Fruit fly (Drosophila melanogaster) whole organism, prepupa: ENCODE measurements around the gene CG15258.
A peak's percentile ranks its signal among the peaks of the same experiment; 100 is the strongest.

ENCODE experiments used
- CG10669 ChIP-seq: fragments of 200-800 bp; sonication (Bioruptor generic); optimal IDR thresholded peaks from 3 replicates; lab custom pipeline; 2018; ENCODE audit warnings: missing biosample characterization, mild to moderate bottlenecking, missing genetic modification characterization, moderate library complexity
- CG11294 ChIP-seq: fragments of 200-800 bp; sonication (Bioruptor generic); IDR thresholded peaks from 2 replicates; pipeline ENCODE4 v1.3.6; 2022; ENCODE audit warnings: missing biosample characterization, missing genetic modification characterization
- CG1621 ChIP-seq: fragments of 200-800 bp; sonication (Bioruptor generic); optimal IDR thresholded peaks from 3 replicates; lab custom pipeline; 2018; ENCODE audit warnings: missing biosample characterization, mild to moderate bottlenecking, missing genetic modification characterization
- CG16779 ChIP-seq: fragments of 200-800 bp; sonication (Bioruptor generic); optimal IDR thresholded peaks from 3 replicates; lab custom pipeline; 2017; ENCODE audit warnings: missing biosample characterization, mild to moderate bottlenecking, missing genetic modification characterization
- CG3032 ChIP-seq: fragments of 200-800 bp; optimal IDR thresholded peaks from 2 replicates; lab custom pipeline; 2019; ENCODE audit warnings: missing biosample characterization, mild to moderate bottlenecking, missing genetic modification characterization, moderate library complexity
- CG32006 ChIP-seq: fragments of 200-800 bp; sonication (Bioruptor generic); optimal IDR thresholded peaks from 3 replicates; lab custom pipeline; 2017; ENCODE audit warnings: missing biosample characterization, mild to moderate bottlenecking, missing genetic modification characterization
- CG4318 ChIP-seq: fragments of 200-800 bp; sonication (Bioruptor generic); optimal IDR thresholded peaks from 3 replicates; lab custom pipeline; 2017; ENCODE audit warnings: missing biosample characterization, mild to moderate bottlenecking, missing genetic modification characterization
- CG6276 ChIP-seq: fragments of 200-800 bp; sonication (Bioruptor generic); optimal IDR thresholded peaks from 2 replicates; lab custom pipeline; 2017; ENCODE audit warnings: missing biosample characterization, mild to moderate bottlenecking, missing genetic modification characterization
- CG6792 ChIP-seq: fragments of 200-800 bp; sonication (Bioruptor generic); optimal IDR thresholded peaks from 3 replicates; lab custom pipeline; 2016; ENCODE audit warnings: missing biosample characterization, missing genetic modification characterization
- CG6808 ChIP-seq: fragments of 200-800 bp; sonication (Bioruptor generic); optimal IDR thresholded peaks from 3 replicates; lab custom pipeline; 2017; ENCODE audit warnings: missing biosample characterization, missing genetic modification characterization, mild to moderate bottlenecking, moderate library complexity, missing genetic modification reagents
- CG6854 ChIP-seq: fragments of 200-800 bp; sonication (Bioruptor generic); optimal IDR thresholded peaks from 2 replicates; lab custom pipeline; 2017; ENCODE audit warnings: missing biosample characterization, mild to moderate bottlenecking, missing genetic modification characterization
- CG8119 ChIP-seq: fragments of 200-800 bp; sonication (Bioruptor generic); IDR thresholded peaks from 3 replicates; pipeline ENCODE4 v1.3.6; 2022; ENCODE audit warnings: missing biosample characterization, missing genetic modification characterization
- CG8319 ChIP-seq: fragments of 200-800 bp; sonication (Bioruptor generic); optimal IDR thresholded peaks from 3 replicates; lab custom pipeline; 2016; ENCODE audit warnings: missing biosample characterization, missing genetic modification characterization
- CG8632 ChIP-seq: fragments of 200-800 bp; sonication (Bioruptor generic); optimal IDR thresholded peaks from 3 replicates; lab custom pipeline; 2016; ENCODE audit warnings: missing biosample characterization, missing genetic modification characterization
- CG9139 ChIP-seq: fragments of 200-800 bp; sonication (Bioruptor generic); optimal IDR thresholded peaks from 3 replicates; lab custom pipeline; 2017; ENCODE audit warnings: missing biosample characterization, mild to moderate bottlenecking, missing genetic modification characterization
- Eip78C ChIP-seq: fragments of 200-800 bp; sonication (Bioruptor generic); peaks from one replicate; lab custom pipeline; 2016; ENCODE audit warnings: missing biosample characterization, missing genetic modification characterization
- Eip93F ChIP-seq: fragments of 200-800 bp; sonication (Bioruptor generic); optimal IDR thresholded peaks from 2 replicates; lab custom pipeline; 2016; ENCODE audit warnings: missing biosample characterization, mild to moderate bottlenecking, missing genetic modification characterization
- Gug ChIP-seq: fragments of 200-800 bp; sonication (Bioruptor generic); IDR thresholded peaks from 2 replicates; pipeline ENCODE4 v1.3.6; 2022; ENCODE audit warnings: missing biosample characterization, missing genetic modification characterization
- Hr38 ChIP-seq: sonication (Bioruptor generic); optimal IDR thresholded peaks from 2 replicates; lab custom pipeline; 2016; ENCODE audit warnings: missing biosample characterization, missing genetic modification characterization
- Hr4 ChIP-seq: fragments of 200-800 bp; sonication (Bioruptor generic); optimal IDR thresholded peaks from 3 replicates; lab custom pipeline; 2016; ENCODE audit warnings: missing biosample characterization, missing genetic modification characterization
- Met ChIP-seq: fragments of 200-800 bp; sonication (Bioruptor generic); optimal IDR thresholded peaks from 3 replicates; lab custom pipeline; 2016; ENCODE audit warnings: missing biosample characterization, missing genetic modification characterization
- OdsH ChIP-seq: fragments of 200-800 bp; sonication (Bioruptor generic); optimal IDR thresholded peaks from 3 replicates; lab custom pipeline; 2016; ENCODE audit warnings: missing biosample characterization, missing genetic modification characterization
- Smox ChIP-seq: fragments of 200-800 bp; sonication (Bioruptor generic); optimal IDR thresholded peaks from 3 replicates; lab custom pipeline; 2016; ENCODE audit warnings: missing biosample characterization, missing genetic modification characterization
- Sox14 ChIP-seq: fragments of 200-800 bp; sonication (Bioruptor generic); optimal IDR thresholded peaks from 3 replicates; lab custom pipeline; 2016; ENCODE audit warnings: missing biosample characterization, missing genetic modification characterization
- achi ChIP-seq: fragments of 200-800 bp; sonication (Bioruptor generic); optimal IDR thresholded peaks from 3 replicates; lab custom pipeline; 2016; ENCODE audit warnings: missing biosample characterization, missing genetic modification characterization
- acj6 ChIP-seq: fragments of 200-800 bp; sonication (Bioruptor generic); optimal IDR thresholded peaks from 3 replicates; lab custom pipeline; 2016; ENCODE audit warnings: missing biosample characterization, missing genetic modification characterization
- cyc ChIP-seq: fragments of 200-800 bp; sonication (Bioruptor generic); optimal IDR thresholded peaks from 3 replicates; lab custom pipeline; 2016; ENCODE audit warnings: missing biosample characterization, missing genetic modification characterization
- dac ChIP-seq: fragments of 200-800 bp; sonication (Bioruptor generic); optimal IDR thresholded peaks from 2 replicates; lab custom pipeline; 2017; ENCODE audit warnings: missing biosample characterization, mild to moderate bottlenecking, missing genetic modification characterization
- dsx ChIP-seq: fragments of 200-800 bp; optimal IDR thresholded peaks from 3 replicates; lab custom pipeline; 2019; ENCODE audit warnings: missing biosample characterization, mild to moderate bottlenecking, missing genetic modification characterization, moderate library complexity; ENCODE audit not compliant: poor library complexity, severe bottlenecking
- esn ChIP-seq: fragments of 200-800 bp; sonication (Bioruptor generic); optimal IDR thresholded peaks from 2 replicates; lab custom pipeline; 2016; ENCODE audit warnings: missing biosample characterization, mild to moderate bottlenecking, missing genetic modification characterization, moderate library complexity
- fd59A ChIP-seq: fragments of 200-800 bp; sonication (Bioruptor generic); optimal IDR thresholded peaks from 2 replicates; lab custom pipeline; 2017; ENCODE audit warnings: missing biosample characterization, mild to moderate bottlenecking, missing genetic modification characterization, missing genetic modification reagents
- lz ChIP-seq: fragments of 200-800 bp; sonication (Bioruptor generic); optimal IDR thresholded peaks from 3 replicates; lab custom pipeline; 2016; ENCODE audit warnings: missing biosample characterization, missing genetic modification characterization
- net ChIP-seq: fragments of 200-800 bp; sonication (Bioruptor generic); optimal IDR thresholded peaks from 3 replicates; lab custom pipeline; 2016; ENCODE audit warnings: missing biosample characterization, missing genetic modification characterization
- salr ChIP-seq, 2 experiments: fragments of 200-800 bp; sonication (Bioruptor generic); optimal IDR thresholded peaks; 3 replicates each; lab custom pipeline; 2016 to 2018; ENCODE audit warnings: missing biosample characterization in 2 of 2, missing genetic modification characterization in 2 of 2, mild to moderate bottlenecking in 1 of 2
- spab ChIP-seq: fragments of 200-800 bp; sonication (Bioruptor generic); optimal IDR thresholded peaks from 2 replicates; lab custom pipeline; 2017; ENCODE audit warnings: missing biosample characterization, mild to moderate bottlenecking, missing genetic modification characterization, missing genetic modification reagents
- ss ChIP-seq, 2 experiments: fragments of 200-800 bp; sonication (Bioruptor generic); optimal IDR thresholded peaks; 2 replicates in 1 of 2; 3 replicates in 1 of 2; lab custom pipeline; 2017 to 2018; ENCODE audit warnings: mild to moderate bottlenecking in 2 of 2, missing biosample characterization in 2 of 2, missing genetic modification characterization in 2 of 2, moderate library complexity in 1 of 2
- svp ChIP-seq: fragments of 200-800 bp; sonication (Bioruptor generic); peaks from one replicate; lab custom pipeline; 2016; ENCODE audit warnings: missing biosample characterization, missing genetic modification characterization
- topi ChIP-seq: fragments of 200-800 bp; sonication (Bioruptor generic); optimal IDR thresholded peaks from 3 replicates; lab custom pipeline; 2016; ENCODE audit warnings: missing biosample characterization, missing genetic modification characterization
- vri ChIP-seq: fragments of 200-800 bp; sonication (Bioruptor generic); optimal IDR thresholded peaks from 3 replicates; lab custom pipeline; 2016; ENCODE audit warnings: missing biosample characterization, mild to moderate bottlenecking, missing genetic modification characterization

CG15258 gene

dm6 chr2L:15319874-15320273, 41.6 kb downstream of the CG15258 start:
- no peak for TF ChIP-seq svp (GFP tag; lab: Kevin White, UChicago)
- TF ChIP-seq CG6808 (GFP tag; lab: Kevin White, UChicago), result no peak
- TF ChIP-seq CG6276 (GFP tag; lab: Kevin White, UChicago), result no peak
- no peak for TF ChIP-seq CG4318
- TF ChIP-seq Smox (GFP tag; lab: Kevin White, UChicago), result no peak
- no peak for TF ChIP-seq CG10669 (GFP tag; lab: Kevin White, UChicago)
- no peak for TF ChIP-seq CG6792 (GFP tag; lab: Kevin White, UChicago)

dm6 chr2L:15319208-15319607, 42.2 kb downstream of the CG15258 start:
- TF ChIP-seq CG6854 (no peak), salr (GFP tag; optimal IDR thresholded peaks at IDR 0.05; lab: Kevin White, UChicago) (no peak), OdsH (GFP tag; lab: Kevin White, UChicago) (no peak), Gug (GFP tag; lab: Robert Waterston, UW) (no peak), CG16779 (tag; lab: Kevin White, UChicago) (no peak), CG9139 (GFP tag; lab: Kevin White, UChicago) (no peak), Eip93F (GFP tag; lab: Kevin White, UChicago) (no peak), vri (GFP tag; lab: Kevin White, UChicago) (no peak), lz (GFP tag; lab: Kevin White, UChicago) (no peak), Hr4 (no peak), Smox (GFP tag; lab: Kevin White, UChicago) (no peak), cyc (GFP tag; lab: Kevin White, UChicago) (no peak), ss (GFP tag; optimal IDR thresholded peaks at IDR 0.05; lab: Kevin White, UChicago) (no peak), dac (GFP tag; lab: Kevin White, UChicago) (no peak)

dm6 chr2L:15318801-15319200, 42.6 kb downstream of the CG15258 start, which contains the start of gene nht:
TSS of gene nht (minus strand) at chr2L:15318901.
- TF ChIP-seq OdsH (GFP tag; lab: Kevin White, UChicago) (no peak), Smox (GFP tag; lab: Kevin White, UChicago) (no peak), CG16779 (tag; lab: Kevin White, UChicago) (no peak), net (GFP tag; lab: Kevin White, UChicago) (no peak), topi (GFP tag; lab: Kevin White, UChicago) (no peak), Hr38 (no peak), CG6854 (no peak), CG3032 (tag; lab: Kevin White, UChicago) (no peak), Eip93F (GFP tag; lab: Kevin White, UChicago) (no peak), CG32006 (GFP tag; lab: Kevin White, UChicago) (no peak), svp (GFP tag; lab: Kevin White, UChicago) (no peak), fd59A (no peak), spab (no peak), Hr4 (no peak), achi (GFP tag; lab: Kevin White, UChicago) (no peak)

dm6 chr2L:15316410-15316809, 45.0 kb downstream of the CG15258 start:
- no peak for TF ChIP-seq CG32006 (GFP tag; lab: Kevin White, UChicago)
- TF ChIP-seq CG11294 (GFP tag; lab: Robert Waterston, UW), result no peak
- TF ChIP-seq CG6276 (GFP tag; lab: Kevin White, UChicago), result no peak
- TF ChIP-seq lz (GFP tag; lab: Kevin White, UChicago), result no peak
- peak; percentile 53 for TF ChIP-seq Eip78C (GFP tag; lab: Kevin White, UChicago)
- TF ChIP-seq CG6808 (GFP tag; lab: Kevin White, UChicago), result no peak
- no peak for TF ChIP-seq CG8319 (GFP tag; lab: Kevin White, UChicago)

dm6 chr2L:15314903-15315302, 46.5 kb downstream of the CG15258 start:
- TF ChIP-seq CG8119 (GFP tag; lab: Robert Waterston, UW), result 0 out of 3 replicates have a peak, but pooled peaks have one; percentile 15
- peak; percentile 19 for TF ChIP-seq achi (GFP tag; lab: Kevin White, UChicago)
- peak; percentile 23 for TF ChIP-seq CG32006 (GFP tag; lab: Kevin White, UChicago)
- no peak for TF ChIP-seq CG1621 (tag; lab: Kevin White, UChicago)
- TF ChIP-seq Eip78C (GFP tag; lab: Kevin White, UChicago), result peak; percentile 74
- TF ChIP-seq CG9139 (GFP tag; lab: Kevin White, UChicago), result no peak
- TF ChIP-seq dsx (GFP tag; lab: Kevin White, UChicago), result peak; percentile 51
- TF ChIP-seq Sox14 (GFP tag; lab: Kevin White, UChicago), result no peak
- TF ChIP-seq CG8632 (GFP tag; lab: Kevin White, UChicago), result peak; percentile 22
- TF ChIP-seq CG10669 (GFP tag; lab: Kevin White, UChicago), result no peak
- peak; percentile 14 for TF ChIP-seq Smox (GFP tag; lab: Kevin White, UChicago)
- TF ChIP-seq topi (GFP tag; lab: Kevin White, UChicago), result no peak
- peak; percentile 11 for TF ChIP-seq acj6 (GFP tag; lab: Kevin White, UChicago)
- peak; percentile 14 for TF ChIP-seq esn (GFP tag; lab: Kevin White, UChicago)
- peak; percentile 61 for TF ChIP-seq svp (GFP tag; lab: Kevin White, UChicago)
- TF ChIP-seq Met (GFP tag; lab: Kevin White, UChicago), result peak; percentile 19
- TF ChIP-seq, all 60 proteins: peak for 11
